Worm (Caenorhabditis elegans): ENCODE measurements around the gene rnh-2.

DNA sequence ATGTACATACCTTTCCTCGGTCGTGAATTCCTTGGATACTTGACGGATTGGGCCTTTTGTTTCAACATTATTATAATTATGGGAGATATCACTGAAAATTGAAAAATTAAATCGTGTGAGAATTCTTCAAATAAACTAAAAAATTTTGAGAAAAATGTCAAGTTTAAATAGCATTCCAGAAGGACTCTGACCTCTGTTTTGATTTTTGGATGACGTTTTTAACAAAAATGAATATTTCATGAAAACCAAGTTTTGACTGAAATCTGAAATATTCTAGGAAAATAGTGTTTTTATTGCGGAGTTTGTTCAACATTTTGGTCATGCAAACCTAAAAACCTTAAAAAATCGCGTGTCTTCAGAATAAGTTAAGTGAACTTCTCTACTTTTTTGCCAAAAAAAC, 39.2 kb downstream of the rnh-2 start, which contains the start of gene glb-27:
- TF ChIP-seq set-16 (GFP tag; IDR thresholded peaks at IDR 0.05) (no peak), ztf-11 (tag; optimal IDR thresholded peaks at IDR 0.05) (no peak), ceh-44 (GFP tag; IDR thresholded peaks at IDR 0.05) (no peak), F26F4.8 (GFP tag; conservative IDR thresholded peaks at IDR 0.05) (no peak), aly-2 (tag; optimal IDR thresholded peaks at IDR 0.05) (no peak), nhr-237 (tag; optimal IDR thresholded peaks at IDR 0.05) (no peak), pqm-1 (tag; optimal IDR thresholded peaks at IDR 0.05) (no peak)
